Worm (Caenorhabditis elegans) whole organism, young adult: ENCODE data around the gene smg-9.

Experiments used
- T26A5.8 ChIP-seq: sonication (generic microtip); optimal IDR thresholded peaks from 2 replicates; lab custom pipeline; 2016; ENCODE audit warnings: missing genetic modification characterization, missing compliant biosample characterization
- ama-1 ChIP-seq, 3 experiments: fragments of 150-350 bp in 1 of 3; sonication (generic microtip) in 2 of 3; optimal IDR thresholded peaks; 2 replicates each; lab custom pipeline; 2014 to 2018; ENCODE audit warnings: missing biosample characterization in 2 of 3, missing genetic modification characterization in 2 of 3, missing genetic modification reagents in 2 of 3
- dpff-1 ChIP-seq: sonication (generic microtip); optimal IDR thresholded peaks from 2 replicates; lab custom pipeline; 2017; ENCODE audit warnings: mild to moderate bottlenecking, missing genetic modification characterization, missing compliant biosample characterization
- egl-18 ChIP-seq: fragments of 200-800 bp; sonication (Bioruptor generic); IDR thresholded peaks from 2 replicates; pipeline ENCODE4 v1.3.6; 2022; ENCODE audit warnings: missing genetic modification reagents, missing genetic modification characterization, missing compliant biosample characterization
- hsf-1 ChIP-seq: fragments of 200-800 bp; sonication (Bioruptor generic); IDR thresholded peaks from 2 replicates; pipeline ENCODE4 v1.3.6; 2022; ENCODE audit warnings: missing genetic modification reagents, missing genetic modification characterization, missing compliant biosample characterization
- mes-4 ChIP-seq: sonication (generic microtip); optimal IDR thresholded peaks from 2 replicates; lab custom pipeline; 2016; ENCODE audit warnings: missing genotype, missing genetic modification characterization, missing compliant biosample characterization
- pha-4 ChIP-seq: fragments of 150-350 bp; sonication (generic microtip); optimal IDR thresholded peaks from 2 replicates; lab custom pipeline; 2014; ENCODE audit warnings: missing biosample characterization, missing genetic modification reagents, missing genetic modification characterization
- ztf-26 ChIP-seq: sonication (generic microtip); optimal IDR thresholded peaks from 2 replicates; lab custom pipeline; 2017; ENCODE audit warnings: missing genetic modification characterization, missing compliant biosample characterization

- TF ChIP-seq dpff-1 (tag; lab: Kevin White, UChicago) (no peak), pha-4 (tag; lab: Kevin White, UChicago) (no peak), hsf-1 (GFP tag; lab: Robert Waterston, UW) (no peak), ztf-26 (tag; lab: Kevin White, UChicago) (no peak), egl-18 (GFP tag; lab: Robert Waterston, UW) (no peak), mes-4 (tag; lab: Kevin White, UChicago) (no peak), ama-1 (optimal IDR thresholded peaks at IDR 0.05; lab: Kevin White, UChicago) (no peak), ama-1 (GFP tag; optimal IDR thresholded peaks at IDR 0.05; lab: Kevin White, UChicago) (no peak), T26A5.8 (tag; lab: Kevin White, UChicago) (no peak)
Observed at ce11 chrII:14745127-14745526, 7.5 kb downstream of the smg-9 start.
